Worm (Caenorhabditis elegans): Measurements from ENCODE around the gene rml-4.
A peak's percentile ranks its signal among the peaks of the same experiment; 100 is the strongest.

rml-4 gene

ce11 chrII:4286921-4287320 is 8.0 kb upstream of the rml-4 start:
- TF ChIP-seq cog-1 (tag; optimal IDR thresholded peaks at IDR 0.05): no peak
- TF ChIP-seq flt-1 (GFP tag; IDR thresholded peaks at IDR 0.05): no peak
- no peak for TF ChIP-seq klf-2 (GFP tag; conservative IDR thresholded peaks at IDR 0.05)
- TF ChIP-seq med-1 (GFP tag; optimal IDR thresholded peaks at IDR 0.05; ENCODE audit: insufficient read depth): no peak
- TF ChIP-seq ref-1 (GFP tag; conservative IDR thresholded peaks at IDR 0.05): no peak
- TF ChIP-seq ztf-29 (GFP tag; IDR thresholded peaks at IDR 0.05): no peak
- no peak for TF ChIP-seq ztf-23 (GFP tag; IDR thresholded peaks at IDR 0.05)
- TF ChIP-seq tab-1 (GFP tag; IDR thresholded peaks at IDR 0.05): no peak
- TF ChIP-seq T22C8.4 (GFP tag; IDR thresholded peaks at IDR 0.05): no peak

DNA sequence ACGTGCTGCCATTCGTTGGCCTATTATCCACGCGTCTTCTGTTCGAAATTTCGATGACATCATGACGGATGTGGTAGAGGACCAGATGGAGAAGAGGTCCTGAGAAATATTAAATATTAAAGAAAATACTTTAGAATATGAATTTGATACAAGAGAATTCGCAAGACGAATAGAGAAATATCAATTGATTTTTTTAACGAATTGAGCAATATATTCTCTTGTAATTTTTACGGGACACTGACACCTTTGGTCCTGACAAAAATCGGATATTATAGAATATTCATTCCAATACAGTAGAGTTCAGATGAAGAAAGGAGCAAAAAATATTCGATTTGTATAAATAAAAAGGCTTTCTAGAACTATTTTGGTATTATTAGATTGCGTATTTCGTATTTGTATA is 6.8 kb upstream of the rml-4 start, which contains the start of gene C01F1.6:
TSS of gene C01F1.6 (minus strand) at position 101 of the 400 bp plus-strand sequence.
- no peak for TF ChIP-seq T22C8.4 (GFP tag; IDR thresholded peaks at IDR 0.05)
- no peak for TF ChIP-seq med-1 (GFP tag; optimal IDR thresholded peaks at IDR 0.05; ENCODE audit: insufficient read depth)
- no peak for TF ChIP-seq tab-1 (GFP tag; IDR thresholded peaks at IDR 0.05)
- TF ChIP-seq flt-1 (GFP tag; IDR thresholded peaks at IDR 0.05): no peak
- no peak for TF ChIP-seq ztf-29 (GFP tag; IDR thresholded peaks at IDR 0.05)
- no peak for TF ChIP-seq ref-1 (GFP tag; conservative IDR thresholded peaks at IDR 0.05)
- no peak for TF ChIP-seq cog-1 (tag; optimal IDR thresholded peaks at IDR 0.05)
- no peak for TF ChIP-seq ztf-23 (GFP tag; IDR thresholded peaks at IDR 0.05)
- TF ChIP-seq klf-2 (GFP tag; conservative IDR thresholded peaks at IDR 0.05): no peak

ce11 chrII:4288572-4288971 is 6.3 kb upstream of the rml-4 start:
- TF ChIP-seq med-1 (GFP tag; optimal IDR thresholded peaks at IDR 0.05; ENCODE audit: insufficient read depth) (no peak), T22C8.4 (GFP tag; IDR thresholded peaks at IDR 0.05) (no peak), flt-1 (GFP tag; IDR thresholded peaks at IDR 0.05) (no peak), klf-2 (GFP tag; conservative IDR thresholded peaks at IDR 0.05) (no peak), ztf-23 (GFP tag; IDR thresholded peaks at IDR 0.05) (no peak), tab-1 (GFP tag; IDR thresholded peaks at IDR 0.05) (no peak), cog-1 (tag; optimal IDR thresholded peaks at IDR 0.05) (no peak), ztf-29 (GFP tag; IDR thresholded peaks at IDR 0.05) (no peak)

DNA sequence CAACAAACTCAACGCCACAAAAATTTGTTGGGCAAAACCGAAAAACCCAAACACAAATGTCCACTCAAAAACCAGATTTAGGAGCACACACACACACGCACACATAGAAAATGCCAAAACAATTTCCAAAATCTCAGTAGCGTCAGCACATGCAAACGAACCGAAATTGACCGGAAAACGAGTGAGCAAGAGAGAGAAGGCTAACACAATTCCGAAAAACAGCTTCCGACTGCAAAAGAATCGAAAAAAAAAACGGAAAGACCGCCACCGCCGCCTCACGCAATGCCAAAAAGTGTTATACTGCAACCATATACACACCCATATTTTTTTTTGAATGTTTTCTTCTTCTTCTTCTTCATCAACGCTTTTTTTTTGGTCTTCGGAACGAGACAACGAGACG is 3.1 kb upstream of the rml-4 start:
- TF ChIP-seq ztf-23 (GFP tag; IDR thresholded peaks at IDR 0.05) (no peak), cog-1 (tag; optimal IDR thresholded peaks at IDR 0.05) (no peak), flt-1 (GFP tag; IDR thresholded peaks at IDR 0.05) (no peak), ztf-29 (GFP tag; IDR thresholded peaks at IDR 0.05) (no peak), ref-1 (GFP tag; conservative IDR thresholded peaks at IDR 0.05) (no peak), med-1 (GFP tag; optimal IDR thresholded peaks at IDR 0.05; ENCODE audit: insufficient read depth) (no peak), klf-2 (GFP tag; conservative IDR thresholded peaks at IDR 0.05) (no peak), T22C8.4 (GFP tag; IDR thresholded peaks at IDR 0.05) (no peak), tab-1 (GFP tag; IDR thresholded peaks at IDR 0.05) (no peak)

DNA sequence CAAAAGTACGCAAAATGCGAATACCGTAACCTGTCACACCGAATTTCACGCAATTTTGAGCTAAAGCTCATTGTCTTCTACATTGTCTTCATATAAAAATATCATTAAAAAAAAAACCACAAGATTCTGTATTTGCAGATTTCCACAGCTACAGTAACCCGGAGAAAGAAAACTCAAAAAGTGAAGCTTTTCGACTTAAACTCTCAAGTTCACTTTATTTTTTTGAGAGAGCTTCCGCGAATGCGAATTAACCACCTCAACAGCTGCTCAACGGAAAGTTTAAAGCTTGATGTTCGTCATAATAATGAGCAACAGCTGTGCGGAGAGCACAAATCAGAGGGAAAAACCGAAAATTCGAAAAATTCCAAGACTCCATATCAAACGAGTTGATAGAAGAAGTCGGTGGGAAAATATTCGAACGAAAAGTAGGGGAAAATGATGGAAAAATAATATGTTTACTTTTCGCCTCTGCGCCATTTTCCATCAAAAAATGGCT is 1.8 kb upstream of the rml-4 start:
- TF ChIP-seq T22C8.4 (GFP tag; IDR thresholded peaks at IDR 0.05): no peak
- no peak for TF ChIP-seq flt-1 (GFP tag; IDR thresholded peaks at IDR 0.05)
- TF ChIP-seq tab-1 (GFP tag; IDR thresholded peaks at IDR 0.05): no peak
- TF ChIP-seq klf-2 (GFP tag; conservative IDR thresholded peaks at IDR 0.05): no peak
- TF ChIP-seq ref-1 (GFP tag; conservative IDR thresholded peaks at IDR 0.05): no peak
- TF ChIP-seq ztf-29 (GFP tag; IDR thresholded peaks at IDR 0.05): no peak
- no peak for TF ChIP-seq ztf-23 (GFP tag; IDR thresholded peaks at IDR 0.05)
- no peak for TF ChIP-seq med-1 (GFP tag; optimal IDR thresholded peaks at IDR 0.05; ENCODE audit: insufficient read depth)
- no peak for TF ChIP-seq cog-1 (tag; optimal IDR thresholded peaks at IDR 0.05)

DNA sequence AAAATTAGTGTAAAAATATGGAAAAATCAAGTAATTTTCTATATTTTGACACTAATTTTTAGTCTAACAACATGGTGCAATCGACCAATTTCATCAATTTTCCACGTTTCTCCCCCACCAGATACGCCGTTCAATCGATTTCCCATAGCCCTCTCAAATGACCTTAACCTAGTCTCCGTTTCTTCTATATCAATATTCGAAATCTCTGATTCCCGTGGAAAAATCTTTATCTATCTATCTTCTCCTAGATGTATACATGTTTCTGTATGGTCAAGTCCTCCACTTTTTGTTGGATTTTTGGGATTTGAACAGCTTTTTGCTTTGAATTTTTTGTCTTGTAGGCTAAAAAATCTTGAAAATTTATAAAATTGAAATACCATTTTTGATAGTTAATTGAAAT is 712 bp upstream of the rml-4 start:
- no peak for TF ChIP-seq T22C8.4 (GFP tag; IDR thresholded peaks at IDR 0.05)

- TF ChIP-seq tab-1 (GFP tag; IDR thresholded peaks at IDR 0.05) (no peak), ref-1 (GFP tag; conservative IDR thresholded peaks at IDR 0.05) (no peak), cog-1 (tag; optimal IDR thresholded peaks at IDR 0.05) (no peak), T22C8.4 (GFP tag; IDR thresholded peaks at IDR 0.05) (no peak), flt-1 (GFP tag; IDR thresholded peaks at IDR 0.05) (no peak), ztf-29 (GFP tag; IDR thresholded peaks at IDR 0.05) (no peak), med-1 (GFP tag; optimal IDR thresholded peaks at IDR 0.05; ENCODE audit: insufficient read depth) (no peak), ztf-23 (GFP tag; IDR thresholded peaks at IDR 0.05) (no peak), klf-2 (GFP tag; conservative IDR thresholded peaks at IDR 0.05) (no peak)
These were observed 2.4 kb downstream of the rml-4 start for ce11 chrII:4297259-4297658.

DNA sequence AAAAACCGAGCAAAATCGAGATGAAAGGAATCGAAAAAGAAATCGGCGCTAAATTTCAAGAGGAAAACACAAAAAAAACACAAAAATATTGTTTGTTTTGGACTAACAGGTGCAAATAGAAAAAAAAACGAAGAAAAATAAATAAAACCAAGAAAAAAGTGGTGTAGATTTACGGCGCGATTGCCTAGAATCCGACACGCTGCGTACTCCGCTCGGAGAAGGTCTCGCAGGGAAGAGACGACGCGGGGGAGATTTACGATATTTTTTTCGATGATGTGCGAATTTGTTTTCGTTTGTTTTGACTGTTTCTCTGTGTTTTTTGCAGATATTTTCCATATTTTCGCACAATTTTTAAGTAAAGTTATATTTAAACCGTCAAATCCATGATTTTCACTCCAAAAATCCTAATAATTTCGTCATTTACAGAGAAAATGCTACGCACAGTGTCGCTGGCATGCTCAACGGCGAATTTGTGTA is 4.4 kb downstream of the rml-4 start, which contains the start of gene sco-1:
TSS of gene sco-1 (plus strand) at position 427 of the 477 bp plus-strand sequence.
- no peak for TF ChIP-seq ref-1 (GFP tag; conservative IDR thresholded peaks at IDR 0.05)
- TF ChIP-seq ztf-23 (GFP tag; IDR thresholded peaks at IDR 0.05): peak; percentile 77
- peak; percentile 25 for TF ChIP-seq cog-1 (tag; optimal IDR thresholded peaks at IDR 0.05)
- no peak for TF ChIP-seq klf-2 (GFP tag; conservative IDR thresholded peaks at IDR 0.05)
- 0 out of 2 replicates have a peak, but pooled peaks have one; percentile 48 for TF ChIP-seq T22C8.4 (GFP tag; IDR thresholded peaks at IDR 0.05)
- peak; percentile 83 for TF ChIP-seq flt-1 (GFP tag; IDR thresholded peaks at IDR 0.05)
- no peak for TF ChIP-seq ztf-29 (GFP tag; IDR thresholded peaks at IDR 0.05)

DNA sequence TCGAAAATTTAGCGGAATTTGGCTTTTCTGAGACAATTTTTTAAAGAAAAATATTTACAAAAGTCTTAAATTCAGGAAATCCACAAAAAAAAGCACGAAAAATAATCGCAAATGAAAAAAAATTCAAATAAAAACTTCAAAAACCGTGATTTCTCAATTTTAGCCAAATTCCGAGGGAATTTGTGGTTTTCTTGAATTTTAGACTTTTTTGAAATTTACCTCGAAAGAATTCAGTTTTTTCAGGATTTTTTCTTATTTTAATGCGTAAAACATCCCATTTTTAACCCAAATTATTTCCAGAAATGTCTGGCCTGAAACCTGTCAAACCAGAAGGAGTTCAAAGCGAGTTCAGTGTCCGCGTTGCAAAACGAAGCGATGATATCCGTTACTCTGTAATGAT is 6.4 kb downstream of the rml-4 start, which contains the start of gene gtf-2F1:
TSS of gene gtf-2F1 (plus strand) at position 301 of the 400 bp plus-strand sequence.
- TF ChIP-seq cog-1 (tag; optimal IDR thresholded peaks at IDR 0.05): no peak
- no peak for TF ChIP-seq ref-1 (GFP tag; conservative IDR thresholded peaks at IDR 0.05)
- no peak for TF ChIP-seq ztf-29 (GFP tag; IDR thresholded peaks at IDR 0.05)
- TF ChIP-seq flt-1 (GFP tag; IDR thresholded peaks at IDR 0.05): no peak
- TF ChIP-seq med-1 (GFP tag; optimal IDR thresholded peaks at IDR 0.05; ENCODE audit: insufficient read depth): no peak
- TF ChIP-seq T22C8.4 (GFP tag; IDR thresholded peaks at IDR 0.05): no peak
- TF ChIP-seq ztf-23 (GFP tag; IDR thresholded peaks at IDR 0.05): no peak
- no peak for TF ChIP-seq klf-2 (GFP tag; conservative IDR thresholded peaks at IDR 0.05)
- no peak for TF ChIP-seq tab-1 (GFP tag; IDR thresholded peaks at IDR 0.05)

Data from whole organism, midembryonic.